Fruit fly (Drosophila melanogaster) whole organism, prepupa: Measurements from ENCODE around the gene CG32568.
A peak's percentile ranks its signal among the peaks of the same experiment; 100 is the strongest.

Experiments
- CG11762 ChIP-seq: fragments of 200-800 bp; sonication (Bioruptor generic); optimal IDR thresholded peaks from 3 replicates; lab custom pipeline; 2016; ENCODE audit warnings: missing biosample characterization, missing genetic modification characterization; ENCODE audit not compliant: insufficient read depth
- CG1621 ChIP-seq: fragments of 200-800 bp; sonication (Bioruptor generic); optimal IDR thresholded peaks from 3 replicates; lab custom pipeline; 2018; ENCODE audit warnings: missing biosample characterization, mild to moderate bottlenecking, missing genetic modification characterization
- CG16779 ChIP-seq: fragments of 200-800 bp; sonication (Bioruptor generic); optimal IDR thresholded peaks from 3 replicates; lab custom pipeline; 2017; ENCODE audit warnings: missing biosample characterization, mild to moderate bottlenecking, missing genetic modification characterization
- CG3032 ChIP-seq: fragments of 200-800 bp; optimal IDR thresholded peaks from 2 replicates; lab custom pipeline; 2019; ENCODE audit warnings: missing biosample characterization, mild to moderate bottlenecking, missing genetic modification characterization, moderate library complexity
- CG31627 ChIP-seq: fragments of 200-800 bp; sonication (Bioruptor generic); optimal IDR thresholded peaks from 3 replicates; lab custom pipeline; 2016; ENCODE audit warnings: missing biosample characterization, missing genetic modification characterization
- CG34406 ChIP-seq: fragments of 200-800 bp; sonication (Bioruptor generic); optimal IDR thresholded peaks from 3 replicates; lab custom pipeline; 2016; ENCODE audit warnings: missing biosample characterization, missing genetic modification characterization
- CG3919 ChIP-seq: fragments of 200-800 bp; sonication (Bioruptor generic); optimal IDR thresholded peaks from 3 replicates; lab custom pipeline; 2016; ENCODE audit warnings: missing biosample characterization, missing genetic modification characterization
- CG6163 ChIP-seq: fragments of 200-800 bp; sonication (Bioruptor generic); IDR thresholded peaks from 3 replicates; pipeline ENCODE4 v1.3.6; 2022; ENCODE audit warnings: missing biosample characterization, missing genetic modification characterization
- CG6792 ChIP-seq: fragments of 200-800 bp; sonication (Bioruptor generic); optimal IDR thresholded peaks from 3 replicates; lab custom pipeline; 2016; ENCODE audit warnings: missing biosample characterization, missing genetic modification characterization
- CG7368 ChIP-seq: fragments of 200-800 bp; sonication (Bioruptor generic); optimal IDR thresholded peaks from 3 replicates; lab custom pipeline; 2016; ENCODE audit warnings: missing biosample characterization, missing genetic modification characterization
- Eip78C ChIP-seq: fragments of 200-800 bp; sonication (Bioruptor generic); peaks from one replicate; lab custom pipeline; 2016; ENCODE audit warnings: missing biosample characterization, missing genetic modification characterization
- Gug ChIP-seq: fragments of 200-800 bp; sonication (Bioruptor generic); IDR thresholded peaks from 2 replicates; pipeline ENCODE4 v1.3.6; 2022; ENCODE audit warnings: missing biosample characterization, missing genetic modification characterization
- Hr39 ChIP-seq: fragments of 200-800 bp; sonication (Bioruptor generic); optimal IDR thresholded peaks from 2 replicates; lab custom pipeline; 2016; ENCODE audit warnings: missing biosample characterization, missing genetic modification characterization
- Hr4 ChIP-seq: fragments of 200-800 bp; sonication (Bioruptor generic); optimal IDR thresholded peaks from 3 replicates; lab custom pipeline; 2016; ENCODE audit warnings: missing biosample characterization, missing genetic modification characterization
- Lpt ChIP-seq: fragments of 200-800 bp; sonication (Bioruptor generic); optimal IDR thresholded peaks from 3 replicates; lab custom pipeline; 2016; ENCODE audit warnings: missing biosample characterization, missing genetic modification characterization
- Met ChIP-seq: fragments of 200-800 bp; sonication (Bioruptor generic); optimal IDR thresholded peaks from 3 replicates; lab custom pipeline; 2016; ENCODE audit warnings: missing biosample characterization, missing genetic modification characterization
- OdsH ChIP-seq: fragments of 200-800 bp; sonication (Bioruptor generic); optimal IDR thresholded peaks from 3 replicates; lab custom pipeline; 2016; ENCODE audit warnings: missing biosample characterization, missing genetic modification characterization
- Smox ChIP-seq: fragments of 200-800 bp; sonication (Bioruptor generic); optimal IDR thresholded peaks from 3 replicates; lab custom pipeline; 2016; ENCODE audit warnings: missing biosample characterization, missing genetic modification characterization
- Sox102F ChIP-seq: fragments of 200-800 bp; sonication (Bioruptor generic); optimal IDR thresholded peaks from 2 replicates; lab custom pipeline; 2016; ENCODE audit warnings: missing biosample characterization, mild to moderate bottlenecking, missing genetic modification characterization
- Sox14 ChIP-seq: fragments of 200-800 bp; sonication (Bioruptor generic); optimal IDR thresholded peaks from 3 replicates; lab custom pipeline; 2016; ENCODE audit warnings: missing biosample characterization, missing genetic modification characterization
- Sox15 ChIP-seq: fragments of 200-800 bp; sonication (Bioruptor generic); optimal IDR thresholded peaks from 3 replicates; lab custom pipeline; 2016; ENCODE audit warnings: missing biosample characterization, missing genetic modification characterization
- acj6 ChIP-seq: fragments of 200-800 bp; sonication (Bioruptor generic); optimal IDR thresholded peaks from 3 replicates; lab custom pipeline; 2016; ENCODE audit warnings: missing biosample characterization, missing genetic modification characterization
- cyc ChIP-seq: fragments of 200-800 bp; sonication (Bioruptor generic); optimal IDR thresholded peaks from 3 replicates; lab custom pipeline; 2016; ENCODE audit warnings: missing biosample characterization, missing genetic modification characterization
- esn ChIP-seq: fragments of 200-800 bp; sonication (Bioruptor generic); optimal IDR thresholded peaks from 2 replicates; lab custom pipeline; 2016; ENCODE audit warnings: missing biosample characterization, mild to moderate bottlenecking, missing genetic modification characterization, moderate library complexity
- fd59A ChIP-seq: fragments of 200-800 bp; sonication (Bioruptor generic); optimal IDR thresholded peaks from 2 replicates; lab custom pipeline; 2017; ENCODE audit warnings: missing biosample characterization, mild to moderate bottlenecking, missing genetic modification characterization, missing genetic modification reagents
- pdm3 ChIP-seq: fragments of 200-800 bp; sonication (Bioruptor generic); optimal IDR thresholded peaks from 3 replicates; lab custom pipeline; 2016; ENCODE audit warnings: missing biosample characterization, missing genetic modification characterization
- salr ChIP-seq, 2 experiments: fragments of 200-800 bp; sonication (Bioruptor generic); optimal IDR thresholded peaks; 3 replicates each; lab custom pipeline; 2016 to 2018; ENCODE audit warnings: missing biosample characterization in 2 of 2, missing genetic modification characterization in 2 of 2, mild to moderate bottlenecking in 1 of 2
- spab ChIP-seq: fragments of 200-800 bp; sonication (Bioruptor generic); optimal IDR thresholded peaks from 2 replicates; lab custom pipeline; 2017; ENCODE audit warnings: missing biosample characterization, mild to moderate bottlenecking, missing genetic modification characterization, missing genetic modification reagents
- ss ChIP-seq, 2 experiments: fragments of 200-800 bp; sonication (Bioruptor generic); optimal IDR thresholded peaks; 2 replicates in 1 of 2; 3 replicates in 1 of 2; lab custom pipeline; 2017 to 2018; ENCODE audit warnings: mild to moderate bottlenecking in 2 of 2, missing biosample characterization in 2 of 2, missing genetic modification characterization in 2 of 2, moderate library complexity in 1 of 2
- svp ChIP-seq: fragments of 200-800 bp; sonication (Bioruptor generic); peaks from one replicate; lab custom pipeline; 2016; ENCODE audit warnings: missing biosample characterization, missing genetic modification characterization
- vri ChIP-seq: fragments of 200-800 bp; sonication (Bioruptor generic); optimal IDR thresholded peaks from 3 replicates; lab custom pipeline; 2016; ENCODE audit warnings: missing biosample characterization, mild to moderate bottlenecking, missing genetic modification characterization

The CG32568 gene

DNA sequence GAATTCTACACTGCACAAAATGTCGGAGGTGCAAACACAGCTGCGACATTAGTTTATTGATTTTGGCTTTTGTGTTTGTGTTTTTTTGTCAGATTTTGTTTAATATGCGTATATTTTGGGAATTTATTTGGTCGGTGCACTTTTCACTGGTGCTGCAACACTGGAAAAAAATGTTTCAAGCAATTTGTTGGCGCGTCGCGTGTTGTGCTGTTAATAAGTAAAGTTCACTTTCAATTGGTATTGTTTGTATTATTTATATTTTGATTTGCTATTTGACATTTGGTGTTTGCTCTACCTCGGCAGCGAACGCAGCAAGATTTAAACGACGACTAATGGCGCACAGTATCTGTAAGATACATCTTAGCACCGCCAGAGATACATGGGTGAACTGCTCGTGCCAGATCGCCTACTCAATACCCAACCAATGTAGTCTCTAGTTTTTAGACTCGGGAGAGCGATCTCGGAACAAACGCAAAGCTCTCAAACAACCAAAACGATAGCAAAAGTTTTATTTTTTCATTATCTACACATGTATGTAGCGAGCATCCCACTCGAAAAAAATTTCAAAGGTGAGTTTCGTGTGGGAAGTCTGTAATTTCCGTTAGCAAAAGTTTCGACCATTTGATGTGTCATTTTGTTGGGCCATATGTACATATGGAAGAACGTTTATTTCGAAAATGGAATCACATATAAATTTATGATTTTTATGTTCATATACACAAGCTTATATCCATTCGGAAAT, 41.6 kb downstream of the CG32568 start (continued):
- TF ChIP-seq spab: no peak
- TF ChIP-seq Hr4 (GFP tag; lab: Kevin White, UChicago): peak; percentile 68
- TF ChIP-seq ss (GFP tag; optimal IDR thresholded peaks at IDR 0.05; lab: Kevin White, UChicago): no peak
- peak; percentile 60 for TF ChIP-seq OdsH (GFP tag; lab: Kevin White, UChicago)
- TF ChIP-seq fd59A: no peak
- no peak for TF ChIP-seq vri (GFP tag; lab: Kevin White, UChicago)

DNA sequence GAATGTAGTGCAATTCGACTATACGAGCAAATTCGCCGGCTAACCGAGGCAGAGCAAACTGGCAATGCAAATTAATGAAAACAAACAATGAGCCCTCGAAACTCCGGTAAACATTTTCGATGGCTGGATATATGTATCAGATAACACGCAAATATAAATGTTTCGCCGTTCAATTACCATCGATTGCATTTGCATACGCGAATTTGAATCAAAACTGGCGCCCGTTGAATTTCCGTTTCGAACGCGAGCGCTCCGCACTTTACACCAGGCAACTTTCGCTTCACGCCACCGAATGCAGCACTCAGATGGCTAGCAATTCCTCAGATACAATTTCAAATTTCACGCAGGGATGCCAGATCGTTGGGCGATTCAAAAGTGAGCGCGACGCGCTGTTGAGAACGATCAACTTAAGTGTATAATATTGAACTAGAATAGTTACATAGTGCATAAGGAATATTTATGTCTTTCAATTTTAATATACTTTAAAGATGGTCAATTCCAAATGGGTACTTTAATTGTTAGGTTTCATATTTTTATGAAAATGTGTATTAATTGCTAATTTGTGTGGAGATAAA, 42.5 kb downstream of the CG32568 start, which contains the start of gene if:
Gene if (minus strand): TSS at position 294 of the 575 bp plus-strand sequence.
- TF ChIP-seq acj6 (GFP tag; lab: Kevin White, UChicago) (no peak), pdm3 (GFP tag; lab: Kevin White, UChicago) (no peak), Eip78C (GFP tag; lab: Kevin White, UChicago) (peak; percentile 48)

DNA sequence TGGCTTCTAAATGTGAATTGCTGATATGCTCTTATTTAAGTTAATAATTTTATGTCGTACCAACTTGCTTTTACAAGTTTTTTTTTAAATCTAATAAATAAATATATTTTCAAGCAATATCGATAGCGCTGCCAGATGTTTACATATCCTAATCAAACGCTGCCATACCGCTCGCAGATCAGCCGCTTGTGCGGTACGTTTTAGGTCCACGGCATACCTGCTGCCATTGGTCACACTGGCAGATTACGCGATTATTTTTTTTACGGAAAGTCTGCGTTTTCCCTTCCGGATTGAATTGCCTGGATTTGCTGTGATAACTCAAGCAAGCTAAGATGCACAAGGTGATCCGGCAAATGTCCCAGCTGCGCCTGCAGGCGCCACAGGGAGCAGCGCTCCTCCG, 43.0 kb downstream of the CG32568 start, which contains the start of gene mRpL22:
Gene mRpL22 (plus strand): TSS at position 191 of the 400 bp plus-strand sequence.
- no peak for TF ChIP-seq CG11762 (GFP tag; lab: Kevin White, UChicago)
- no peak for TF ChIP-seq cyc
- TF ChIP-seq CG6792: no peak
- TF ChIP-seq CG1621 (tag; lab: Kevin White, UChicago): peak; percentile 90
- no peak for TF ChIP-seq vri (GFP tag; lab: Kevin White, UChicago)
- no peak for TF ChIP-seq CG16779 (tag; lab: Kevin White, UChicago)
- no peak for TF ChIP-seq salr (GFP tag; optimal IDR thresholded peaks at IDR 0.05; lab: Kevin White, UChicago)
- no peak for TF ChIP-seq Smox (GFP tag; lab: Kevin White, UChicago)

DNA sequence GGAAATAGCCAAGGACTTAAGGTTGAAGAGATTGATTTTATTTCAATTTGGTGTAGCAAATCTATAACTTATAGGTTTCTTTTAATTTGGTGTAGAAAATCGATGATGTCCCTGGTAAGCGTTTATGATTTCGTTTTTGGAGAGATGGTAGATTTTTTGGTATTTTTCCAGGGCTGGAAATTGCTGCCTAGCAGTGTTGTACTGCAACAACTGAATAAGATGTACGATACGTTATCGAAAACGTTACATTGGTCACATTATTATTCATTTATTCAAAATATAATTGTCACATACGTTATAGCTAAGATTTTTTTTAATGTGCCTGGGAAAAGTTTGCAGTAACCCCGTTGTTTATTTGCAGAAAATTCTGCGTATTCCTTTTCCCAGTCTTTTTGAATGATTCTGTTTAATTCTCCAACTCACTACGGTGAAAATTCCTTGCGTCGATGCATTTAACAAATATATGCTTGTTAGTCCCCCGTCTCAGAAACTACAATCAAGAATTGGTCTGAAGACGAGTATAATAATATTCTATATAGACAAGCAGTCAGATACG, 46.2 kb downstream of the CG32568 start, which contains the start of the genes CG9609 and Sap30:
Gene CG9609 (minus strand): TSS at position 149 of the 556 bp plus-strand sequence.
Gene Sap30 (plus strand): TSS at position 424 of the 556 bp plus-strand sequence.
- TF ChIP-seq CG34406 (GFP tag; lab: Kevin White, UChicago): no peak
- peak; percentile 15 for TF ChIP-seq esn (GFP tag; lab: Kevin White, UChicago)
- peak; percentile 49 for TF ChIP-seq Eip78C (GFP tag; lab: Kevin White, UChicago)
- no peak for TF ChIP-seq Sox102F (GFP tag; lab: Kevin White, UChicago)
- TF ChIP-seq CG16779 (tag; lab: Kevin White, UChicago): no peak
- no peak for TF ChIP-seq Hr39 (GFP tag; lab: Kevin White, UChicago)
- TF ChIP-seq svp (GFP tag; lab: Kevin White, UChicago): no peak
- no peak for TF ChIP-seq CG3919 (GFP tag; lab: Kevin White, UChicago)
- TF ChIP-seq Sox15 (GFP tag; lab: Kevin White, UChicago): no peak
- no peak for TF ChIP-seq CG7368 (GFP tag; lab: Kevin White, UChicago)
- no peak for TF ChIP-seq Lpt

DNA sequence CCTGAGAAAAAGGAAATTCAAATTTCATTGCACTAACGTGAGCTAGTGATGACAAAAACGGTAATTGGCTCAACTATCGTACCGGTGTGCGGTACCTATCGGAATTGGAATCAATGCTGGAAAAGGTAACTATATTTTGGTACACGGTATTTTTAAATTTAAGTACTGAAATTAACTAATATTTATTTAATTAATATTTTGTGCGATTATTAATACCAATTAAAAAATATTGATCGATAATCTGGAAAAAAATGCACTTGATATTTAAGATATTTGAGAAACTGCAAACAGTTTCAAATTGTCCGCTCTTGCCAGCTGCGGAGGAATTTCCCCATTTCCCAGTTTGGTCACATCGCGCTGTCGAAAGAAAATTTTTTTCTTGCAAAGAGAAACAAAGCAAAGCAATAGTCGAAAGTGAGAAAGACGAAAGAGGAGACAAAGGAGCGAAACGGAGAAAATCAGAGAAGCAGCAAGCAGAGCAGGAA, 46.8 kb downstream of the CG32568 start:
- TF ChIP-seq Hr4 (GFP tag; lab: Kevin White, UChicago): no peak
- no peak for TF ChIP-seq Hr39 (GFP tag; lab: Kevin White, UChicago)
- TF ChIP-seq Gug (GFP tag; lab: Robert Waterston, UW): no peak
- TF ChIP-seq Sox15 (GFP tag; lab: Kevin White, UChicago): no peak
- no peak for TF ChIP-seq Met (GFP tag; lab: Kevin White, UChicago)
- 0 out of 3 replicates have a peak, but pooled peaks have one; percentile 12 for TF ChIP-seq CG6163 (GFP tag; lab: Robert Waterston, UW)
- TF ChIP-seq Sox14: peak; percentile 61
- TF ChIP-seq OdsH (GFP tag; lab: Kevin White, UChicago): no peak
- TF ChIP-seq CG31627 (GFP tag; lab: Kevin White, UChicago): peak; percentile 0
- no peak for TF ChIP-seq fd59A
- TF ChIP-seq acj6 (GFP tag; lab: Kevin White, UChicago): peak; percentile 39
- TF ChIP-seq Sox102F (GFP tag; lab: Kevin White, UChicago): no peak
- TF ChIP-seq CG3032: no peak
